Fruit fly (Drosophila melanogaster): ENCODE measurements around the gene regucalcin.

dm6 chrX:12043398-12043797 lies 31.2 kb downstream of the regucalcin start, which contains the start of gene Ten-a:
- TF ChIP-seq N (GFP tag; optimal IDR thresholded peaks at IDR 0.05): no peak
- no peak for TF ChIP-seq lola (GFP tag; optimal IDR thresholded peaks at IDR 0.05)
- TF ChIP-seq GATAd (GFP tag; optimal IDR thresholded peaks at IDR 0.05): no peak
- TF ChIP-seq pan (optimal IDR thresholded peaks at IDR 0.05): no peak
- TF ChIP-seq dl (GFP tag; optimal IDR thresholded peaks at IDR 0.05; ENCODE audit: insufficient read depth in 1 of 2, partially characterized antibody in 2 of 2): no peak
- no peak for TF ChIP-seq OdsH (GFP tag; optimal IDR thresholded peaks at IDR 0.05)
